Fruit fly (Drosophila melanogaster): Measurements from ENCODE around the gene Mipp2.

DNA sequence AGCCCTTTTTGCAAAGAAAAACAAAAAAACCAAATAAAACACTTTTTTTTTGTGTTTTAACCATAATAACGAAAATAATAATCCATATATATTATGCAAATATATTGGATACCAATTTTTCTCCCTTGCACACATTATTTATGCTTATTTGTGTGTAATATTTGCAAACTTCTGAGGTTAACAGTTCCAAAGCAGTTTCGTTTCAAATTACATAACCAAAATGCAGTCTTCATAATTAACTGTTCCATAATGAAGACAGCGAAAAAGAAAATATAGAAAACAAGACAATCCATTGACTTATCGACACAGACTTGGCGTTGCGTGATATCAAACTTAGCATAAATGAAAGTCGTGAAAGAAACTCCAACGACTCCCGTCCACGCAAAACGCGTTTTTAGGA is 15.7 kb downstream of the Mipp2 start:
- TF ChIP-seq sage (GFP tag; optimal IDR thresholded peaks at IDR 0.05) (no peak), psq (GFP tag; optimal IDR thresholded peaks at IDR 0.05) (no peak), dsf (GFP tag; optimal IDR thresholded peaks at IDR 0.05; ENCODE audit: borderline replicate concordance) (no peak), usp (GFP tag; optimal IDR thresholded peaks at IDR 0.05) (no peak), Dif (GFP tag; optimal IDR thresholded peaks at IDR 0.05; ENCODE audit: partially characterized antibody) (no peak), jim (GFP tag; optimal IDR thresholded peaks at IDR 0.05) (no peak), foxo (GFP tag; optimal IDR thresholded peaks at IDR 0.05) (no peak), pan (optimal IDR thresholded peaks at IDR 0.05) (no peak), Mio (GFP tag; optimal IDR thresholded peaks at IDR 0.05) (no peak), CG9705 (GFP tag; optimal IDR thresholded peaks at IDR 0.05) (no peak), sv (GFP tag; optimal IDR thresholded peaks at IDR 0.05) (no peak), Dfd (GFP tag; optimal IDR thresholded peaks at IDR 0.05) (no peak), OdsH (GFP tag; optimal IDR thresholded peaks at IDR 0.05) (no peak), Hr78 (GFP tag; optimal IDR thresholded peaks at IDR 0.05) (no peak)
